Worm (Caenorhabditis elegans): Measurements from ENCODE around the gene sra-28.

sra-28 gene

ce11 chrII:6563238-6563637, 10.3 kb downstream of the sra-28 start:
- TF ChIP-seq pha-4 (tag; optimal IDR thresholded peaks at IDR 0.05) (peak; percentile 11), unc-62 (GFP tag; optimal IDR thresholded peaks at IDR 0.05) (peak; percentile 7), unc-120 (tag; optimal IDR thresholded peaks at IDR 0.05; ENCODE audit: poor library complexity, severe bottlenecking) (peak; percentile 5), tbx-8 (GFP tag; optimal IDR thresholded peaks at IDR 0.05) (no peak), nhr-28 (tag; optimal IDR thresholded peaks at IDR 0.05) (no peak), nhr-2 (tag; optimal IDR thresholded peaks at IDR 0.05) (peak; percentile 35)

- no peak for TF ChIP-seq nhr-237 (tag; optimal IDR thresholded peaks at IDR 0.05)
- TF ChIP-seq hlh-1 (tag; optimal IDR thresholded peaks at IDR 0.05): no peak
- TF ChIP-seq nhr-28 (tag; optimal IDR thresholded peaks at IDR 0.05): no peak
- TF ChIP-seq tbx-8 (GFP tag; optimal IDR thresholded peaks at IDR 0.05): no peak
- no peak for TF ChIP-seq nhr-2 (tag; optimal IDR thresholded peaks at IDR 0.05)
- TF ChIP-seq bed-3 (GFP tag; optimal IDR thresholded peaks at IDR 0.05): no peak
- TF ChIP-seq unc-62 (GFP tag; optimal IDR thresholded peaks at IDR 0.05): no peak
These were observed 11.2 kb downstream of the sra-28 start for ce11 chrII:6562203-6562867.

- TF ChIP-seq sptf-1 (tag; optimal IDR thresholded peaks at IDR 0.05) (no peak), unc-120 (tag; optimal IDR thresholded peaks at IDR 0.05; ENCODE audit: poor library complexity, severe bottlenecking) (no peak), flh-1 (GFP tag; optimal IDR thresholded peaks at IDR 0.05) (no peak), mep-1 (tag; optimal IDR thresholded peaks at IDR 0.05) (no peak), hlh-1 (tag; optimal IDR thresholded peaks at IDR 0.05) (no peak), lsy-2 (tag; optimal IDR thresholded peaks at IDR 0.05) (no peak)
These were observed 12.3 kb downstream of the sra-28 start, which contains the start of gene F18C5.10 for ce11 chrII:6561300-6561699. TSS of gene F18C5.10 (minus strand) at chrII:6561444.

ce11 chrII:6560291-6560690, 13.3 kb downstream of the sra-28 start:
- TF ChIP-seq bed-3 (GFP tag; optimal IDR thresholded peaks at IDR 0.05) (no peak), lsy-2 (tag; optimal IDR thresholded peaks at IDR 0.05) (no peak), ztf-11 (tag; optimal IDR thresholded peaks at IDR 0.05) (no peak), unc-120 (tag; optimal IDR thresholded peaks at IDR 0.05; ENCODE audit: poor library complexity, severe bottlenecking) (no peak), M03D4.4 (tag; optimal IDR thresholded peaks at IDR 0.05) (no peak), cnd-1 (tag; optimal IDR thresholded peaks at IDR 0.05) (no peak), ceh-43 (GFP tag; optimal IDR thresholded peaks at IDR 0.05) (no peak), flh-1 (GFP tag; optimal IDR thresholded peaks at IDR 0.05) (no peak), sptf-1 (tag; optimal IDR thresholded peaks at IDR 0.05) (no peak), pha-4 (tag; optimal IDR thresholded peaks at IDR 0.05) (no peak)

- no peak for TF ChIP-seq snpc-4 (tag; optimal IDR thresholded peaks at IDR 0.05)
- no peak for TF ChIP-seq mab-5 (tag; optimal IDR thresholded peaks at IDR 0.05)
- no peak for TF ChIP-seq unc-120 (tag; optimal IDR thresholded peaks at IDR 0.05; ENCODE audit: poor library complexity, severe bottlenecking)
- no peak for TF ChIP-seq lsy-2 (tag; optimal IDR thresholded peaks at IDR 0.05)
- TF ChIP-seq lin-13 (tag; optimal IDR thresholded peaks at IDR 0.05): no peak
- no peak for TF ChIP-seq nhr-237 (tag; optimal IDR thresholded peaks at IDR 0.05)
- no peak for TF ChIP-seq drap-1 (GFP tag; optimal IDR thresholded peaks at IDR 0.05)
These were observed 14.7 kb downstream of the sra-28 start for ce11 chrII:6558887-6559286.

- no peak for TF ChIP-seq drap-1 (GFP tag; optimal IDR thresholded peaks at IDR 0.05)
- TF ChIP-seq zip-8 (tag; optimal IDR thresholded peaks at IDR 0.05): no peak
- TF ChIP-seq ceh-83 (GFP tag; optimal IDR thresholded peaks at IDR 0.05): no peak
- no peak for TF ChIP-seq cnd-1 (tag; optimal IDR thresholded peaks at IDR 0.05)
- no peak for TF ChIP-seq sem-2 (GFP tag; optimal IDR thresholded peaks at IDR 0.05)
- no peak for TF ChIP-seq lsy-2 (tag; optimal IDR thresholded peaks at IDR 0.05)
- TF ChIP-seq blmp-1 (tag; optimal IDR thresholded peaks at IDR 0.05): no peak
- TF ChIP-seq mep-1 (tag; optimal IDR thresholded peaks at IDR 0.05): no peak
- TF ChIP-seq ceh-43 (GFP tag; optimal IDR thresholded peaks at IDR 0.05): no peak
- no peak for TF ChIP-seq unc-39 (tag; optimal IDR thresholded peaks at IDR 0.05)
- TF ChIP-seq ces-1 (GFP tag; optimal IDR thresholded peaks at IDR 0.05): no peak
- TF ChIP-seq pha-4 (tag; optimal IDR thresholded peaks at IDR 0.05): no peak
- no peak for TF ChIP-seq elt-1 (tag; optimal IDR thresholded peaks at IDR 0.05; ENCODE audit: borderline replicate concordance, insufficient read depth)
- no peak for TF ChIP-seq ztf-11 (tag; optimal IDR thresholded peaks at IDR 0.05)
- no peak for TF ChIP-seq lin-13 (tag; optimal IDR thresholded peaks at IDR 0.05)
- no peak for TF ChIP-seq ham-2 (GFP tag; optimal IDR thresholded peaks at IDR 0.05)
- TF ChIP-seq M03D4.4 (tag; optimal IDR thresholded peaks at IDR 0.05): no peak
- TF ChIP-seq sptf-1 (tag; optimal IDR thresholded peaks at IDR 0.05): no peak
- no peak for TF ChIP-seq unc-120 (tag; optimal IDR thresholded peaks at IDR 0.05; ENCODE audit: poor library complexity, severe bottlenecking)
- no peak for TF ChIP-seq mls-2 (tag; optimal IDR thresholded peaks at IDR 0.05)
These were observed 18.9 kb downstream of the sra-28 start, which contains the start of gene wrn-1 for ce11 chrII:6554677-6555076. TSS of gene wrn-1 (plus strand) at chrII:6554977.
